Fruit fly (Drosophila melanogaster) whole organism, prepupa: ENCODE data around the gene CG31637.

ENCODE experiments used
- Blimp-1 ChIP-seq: fragments of 200-800 bp; sonication (Bioruptor generic); optimal IDR thresholded peaks from 3 replicates; lab custom pipeline; 2017; ENCODE audit warnings: missing biosample characterization, missing genetic modification characterization, mild to moderate bottlenecking, moderate library complexity, missing genetic modification reagents
- CG10631 ChIP-seq: fragments of 200-800 bp; sonication (Bioruptor generic); optimal IDR thresholded peaks from 2 replicates; lab custom pipeline; 2016; ENCODE audit warnings: missing biosample characterization, missing genetic modification characterization
- CG10669 ChIP-seq: fragments of 200-800 bp; sonication (Bioruptor generic); optimal IDR thresholded peaks from 3 replicates; lab custom pipeline; 2018; ENCODE audit warnings: missing biosample characterization, mild to moderate bottlenecking, missing genetic modification characterization, moderate library complexity
- CG11902 ChIP-seq: fragments of 200-800 bp; sonication (Bioruptor generic); optimal IDR thresholded peaks from 3 replicates; lab custom pipeline; 2016; ENCODE audit warnings: missing biosample characterization, missing genetic modification characterization
- CG15336 ChIP-seq: fragments of 200-800 bp; sonication (Bioruptor generic); IDR thresholded peaks from 2 replicates; pipeline ENCODE4 v1.3.6; 2022; ENCODE audit warnings: missing biosample characterization, missing genetic modification characterization
- CG1621 ChIP-seq: fragments of 200-800 bp; sonication (Bioruptor generic); optimal IDR thresholded peaks from 3 replicates; lab custom pipeline; 2018; ENCODE audit warnings: missing biosample characterization, mild to moderate bottlenecking, missing genetic modification characterization
- CG16779 ChIP-seq: fragments of 200-800 bp; sonication (Bioruptor generic); optimal IDR thresholded peaks from 3 replicates; lab custom pipeline; 2017; ENCODE audit warnings: missing biosample characterization, mild to moderate bottlenecking, missing genetic modification characterization
- CG3032 ChIP-seq: fragments of 200-800 bp; optimal IDR thresholded peaks from 2 replicates; lab custom pipeline; 2019; ENCODE audit warnings: missing biosample characterization, mild to moderate bottlenecking, missing genetic modification characterization, moderate library complexity
- CG31627 ChIP-seq: fragments of 200-800 bp; sonication (Bioruptor generic); optimal IDR thresholded peaks from 3 replicates; lab custom pipeline; 2016; ENCODE audit warnings: missing biosample characterization, missing genetic modification characterization
- CG32006 ChIP-seq: fragments of 200-800 bp; sonication (Bioruptor generic); optimal IDR thresholded peaks from 3 replicates; lab custom pipeline; 2017; ENCODE audit warnings: missing biosample characterization, mild to moderate bottlenecking, missing genetic modification characterization
- CG34406 ChIP-seq: fragments of 200-800 bp; sonication (Bioruptor generic); optimal IDR thresholded peaks from 3 replicates; lab custom pipeline; 2016; ENCODE audit warnings: missing biosample characterization, missing genetic modification characterization
- CG3919 ChIP-seq: fragments of 200-800 bp; sonication (Bioruptor generic); optimal IDR thresholded peaks from 3 replicates; lab custom pipeline; 2016; ENCODE audit warnings: missing biosample characterization, missing genetic modification characterization
- CG4318 ChIP-seq: fragments of 200-800 bp; sonication (Bioruptor generic); optimal IDR thresholded peaks from 3 replicates; lab custom pipeline; 2017; ENCODE audit warnings: missing biosample characterization, mild to moderate bottlenecking, missing genetic modification characterization
- CG6163 ChIP-seq: fragments of 200-800 bp; sonication (Bioruptor generic); IDR thresholded peaks from 3 replicates; pipeline ENCODE4 v1.3.6; 2022; ENCODE audit warnings: missing biosample characterization, missing genetic modification characterization
- CG6808 ChIP-seq: fragments of 200-800 bp; sonication (Bioruptor generic); optimal IDR thresholded peaks from 3 replicates; lab custom pipeline; 2017; ENCODE audit warnings: missing biosample characterization, missing genetic modification characterization, mild to moderate bottlenecking, moderate library complexity, missing genetic modification reagents
- CG8119 ChIP-seq: fragments of 200-800 bp; sonication (Bioruptor generic); IDR thresholded peaks from 3 replicates; pipeline ENCODE4 v1.3.6; 2022; ENCODE audit warnings: missing biosample characterization, missing genetic modification characterization
- CG8632 ChIP-seq: fragments of 200-800 bp; sonication (Bioruptor generic); optimal IDR thresholded peaks from 3 replicates; lab custom pipeline; 2016; ENCODE audit warnings: missing biosample characterization, missing genetic modification characterization
- CG9139 ChIP-seq: fragments of 200-800 bp; sonication (Bioruptor generic); optimal IDR thresholded peaks from 3 replicates; lab custom pipeline; 2017; ENCODE audit warnings: missing biosample characterization, mild to moderate bottlenecking, missing genetic modification characterization
- Eip75B ChIP-seq: fragments of 200-800 bp; sonication (Bioruptor generic); optimal IDR thresholded peaks from 3 replicates; lab custom pipeline; 2016; ENCODE audit warnings: missing biosample characterization, missing genetic modification characterization
- Eip78C ChIP-seq: fragments of 200-800 bp; sonication (Bioruptor generic); peaks from one replicate; lab custom pipeline; 2016; ENCODE audit warnings: missing biosample characterization, missing genetic modification characterization
- Eip93F ChIP-seq: fragments of 200-800 bp; sonication (Bioruptor generic); optimal IDR thresholded peaks from 2 replicates; lab custom pipeline; 2016; ENCODE audit warnings: missing biosample characterization, mild to moderate bottlenecking, missing genetic modification characterization
- Gug ChIP-seq: fragments of 200-800 bp; sonication (Bioruptor generic); IDR thresholded peaks from 2 replicates; pipeline ENCODE4 v1.3.6; 2022; ENCODE audit warnings: missing biosample characterization, missing genetic modification characterization
- Hr38 ChIP-seq: sonication (Bioruptor generic); optimal IDR thresholded peaks from 2 replicates; lab custom pipeline; 2016; ENCODE audit warnings: missing biosample characterization, missing genetic modification characterization
- Hr39 ChIP-seq: fragments of 200-800 bp; sonication (Bioruptor generic); optimal IDR thresholded peaks from 2 replicates; lab custom pipeline; 2016; ENCODE audit warnings: missing biosample characterization, missing genetic modification characterization
- Hr4 ChIP-seq: fragments of 200-800 bp; sonication (Bioruptor generic); optimal IDR thresholded peaks from 3 replicates; lab custom pipeline; 2016; ENCODE audit warnings: missing biosample characterization, missing genetic modification characterization
- Met ChIP-seq: fragments of 200-800 bp; sonication (Bioruptor generic); optimal IDR thresholded peaks from 3 replicates; lab custom pipeline; 2016; ENCODE audit warnings: missing biosample characterization, missing genetic modification characterization
- OdsH ChIP-seq: fragments of 200-800 bp; sonication (Bioruptor generic); optimal IDR thresholded peaks from 3 replicates; lab custom pipeline; 2016; ENCODE audit warnings: missing biosample characterization, missing genetic modification characterization
- Smox ChIP-seq: fragments of 200-800 bp; sonication (Bioruptor generic); optimal IDR thresholded peaks from 3 replicates; lab custom pipeline; 2016; ENCODE audit warnings: missing biosample characterization, missing genetic modification characterization
- Sox102F ChIP-seq: fragments of 200-800 bp; sonication (Bioruptor generic); optimal IDR thresholded peaks from 2 replicates; lab custom pipeline; 2016; ENCODE audit warnings: missing biosample characterization, mild to moderate bottlenecking, missing genetic modification characterization
- Sox14 ChIP-seq: fragments of 200-800 bp; sonication (Bioruptor generic); optimal IDR thresholded peaks from 3 replicates; lab custom pipeline; 2016; ENCODE audit warnings: missing biosample characterization, missing genetic modification characterization
- Sox15 ChIP-seq: fragments of 200-800 bp; sonication (Bioruptor generic); optimal IDR thresholded peaks from 3 replicates; lab custom pipeline; 2016; ENCODE audit warnings: missing biosample characterization, missing genetic modification characterization
- achi ChIP-seq: fragments of 200-800 bp; sonication (Bioruptor generic); optimal IDR thresholded peaks from 3 replicates; lab custom pipeline; 2016; ENCODE audit warnings: missing biosample characterization, missing genetic modification characterization
- cyc ChIP-seq: fragments of 200-800 bp; sonication (Bioruptor generic); optimal IDR thresholded peaks from 3 replicates; lab custom pipeline; 2016; ENCODE audit warnings: missing biosample characterization, missing genetic modification characterization
- dac ChIP-seq: fragments of 200-800 bp; sonication (Bioruptor generic); optimal IDR thresholded peaks from 2 replicates; lab custom pipeline; 2017; ENCODE audit warnings: missing biosample characterization, mild to moderate bottlenecking, missing genetic modification characterization
- eg ChIP-seq: fragments of 200-800 bp; sonication (Bioruptor generic); IDR thresholded peaks from 3 replicates; pipeline ENCODE4 v1.3.6; 2022; ENCODE audit warnings: missing biosample characterization, missing genetic modification characterization
- esn ChIP-seq: fragments of 200-800 bp; sonication (Bioruptor generic); optimal IDR thresholded peaks from 2 replicates; lab custom pipeline; 2016; ENCODE audit warnings: missing biosample characterization, mild to moderate bottlenecking, missing genetic modification characterization, moderate library complexity
- fd59A ChIP-seq: fragments of 200-800 bp; sonication (Bioruptor generic); optimal IDR thresholded peaks from 2 replicates; lab custom pipeline; 2017; ENCODE audit warnings: missing biosample characterization, mild to moderate bottlenecking, missing genetic modification characterization, missing genetic modification reagents
- fd85E ChIP-seq: fragments of 200-800 bp; sonication (Bioruptor generic); optimal IDR thresholded peaks from 3 replicates; lab custom pipeline; 2016; ENCODE audit warnings: missing biosample characterization, missing genetic modification characterization
- fkh ChIP-seq: fragments of 200-800 bp; sonication (Bioruptor generic); optimal IDR thresholded peaks from 3 replicates; lab custom pipeline; 2017; ENCODE audit warnings: missing biosample characterization, mild to moderate bottlenecking, missing genetic modification characterization, moderate library complexity
- lz ChIP-seq: fragments of 200-800 bp; sonication (Bioruptor generic); optimal IDR thresholded peaks from 3 replicates; lab custom pipeline; 2016; ENCODE audit warnings: missing biosample characterization, missing genetic modification characterization
- net ChIP-seq: fragments of 200-800 bp; sonication (Bioruptor generic); optimal IDR thresholded peaks from 3 replicates; lab custom pipeline; 2016; ENCODE audit warnings: missing biosample characterization, missing genetic modification characterization
- pdm3 ChIP-seq: fragments of 200-800 bp; sonication (Bioruptor generic); optimal IDR thresholded peaks from 3 replicates; lab custom pipeline; 2016; ENCODE audit warnings: missing biosample characterization, missing genetic modification characterization
- salr ChIP-seq, 2 experiments: fragments of 200-800 bp; sonication (Bioruptor generic); optimal IDR thresholded peaks; 3 replicates each; lab custom pipeline; 2016 to 2018; ENCODE audit warnings: missing biosample characterization in 2 of 2, missing genetic modification characterization in 2 of 2, mild to moderate bottlenecking in 1 of 2
- svp ChIP-seq: fragments of 200-800 bp; sonication (Bioruptor generic); peaks from one replicate; lab custom pipeline; 2016; ENCODE audit warnings: missing biosample characterization, missing genetic modification characterization
- topi ChIP-seq: fragments of 200-800 bp; sonication (Bioruptor generic); optimal IDR thresholded peaks from 3 replicates; lab custom pipeline; 2016; ENCODE audit warnings: missing biosample characterization, missing genetic modification characterization
- vri ChIP-seq: fragments of 200-800 bp; sonication (Bioruptor generic); optimal IDR thresholded peaks from 3 replicates; lab custom pipeline; 2016; ENCODE audit warnings: missing biosample characterization, mild to moderate bottlenecking, missing genetic modification characterization

CG31637 gene

dm6 chr2L:6551452-6551851, 53.0 kb downstream of the CG31637 start (continued):
- peak; percentile 32 for TF ChIP-seq CG31627 (GFP tag; lab: Kevin White, UChicago)
- no peak for TF ChIP-seq Eip93F (GFP tag; lab: Kevin White, UChicago)
- no peak for TF ChIP-seq Eip75B (GFP tag; lab: Kevin White, UChicago)
- peak; percentile 27 for TF ChIP-seq Blimp-1 (GFP tag; lab: Kevin White, UChicago)
- no peak for TF ChIP-seq dac
- TF ChIP-seq CG16779: no peak

DNA sequence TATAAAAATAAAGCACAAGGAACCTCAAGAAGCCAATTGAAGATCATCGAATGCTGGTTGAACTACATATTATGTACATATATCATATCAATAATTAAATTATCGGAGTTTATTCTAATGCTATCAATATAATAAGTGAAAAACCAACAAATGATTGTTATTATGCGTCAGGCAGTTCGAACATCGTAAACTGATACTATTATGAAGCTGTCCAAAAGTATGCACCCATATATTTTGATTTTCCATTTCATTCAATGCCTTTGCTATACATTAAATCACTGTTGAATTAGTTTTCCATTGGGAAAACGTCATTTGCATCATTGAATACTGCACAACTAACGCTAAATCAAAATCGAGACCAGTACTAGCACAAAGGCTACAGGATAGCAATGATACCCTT, 53.9 kb downstream of the CG31637 start:
- TF ChIP-seq CG34406 (GFP tag; lab: Kevin White, UChicago) (no peak), CG3032 (tag; lab: Kevin White, UChicago) (no peak), svp (GFP tag; lab: Kevin White, UChicago) (peak; percentile 68), Hr39 (no peak), CG6163 (GFP tag; lab: Robert Waterston, UW) (no peak), CG10631 (GFP tag; lab: Kevin White, UChicago) (no peak), CG32006 (GFP tag; lab: Kevin White, UChicago) (no peak), Eip78C (peak; percentile 24), vri (no peak), pdm3 (GFP tag; lab: Kevin White, UChicago) (no peak)
- TF ChIP-seq, all 60 proteins: peak for 2

DNA sequence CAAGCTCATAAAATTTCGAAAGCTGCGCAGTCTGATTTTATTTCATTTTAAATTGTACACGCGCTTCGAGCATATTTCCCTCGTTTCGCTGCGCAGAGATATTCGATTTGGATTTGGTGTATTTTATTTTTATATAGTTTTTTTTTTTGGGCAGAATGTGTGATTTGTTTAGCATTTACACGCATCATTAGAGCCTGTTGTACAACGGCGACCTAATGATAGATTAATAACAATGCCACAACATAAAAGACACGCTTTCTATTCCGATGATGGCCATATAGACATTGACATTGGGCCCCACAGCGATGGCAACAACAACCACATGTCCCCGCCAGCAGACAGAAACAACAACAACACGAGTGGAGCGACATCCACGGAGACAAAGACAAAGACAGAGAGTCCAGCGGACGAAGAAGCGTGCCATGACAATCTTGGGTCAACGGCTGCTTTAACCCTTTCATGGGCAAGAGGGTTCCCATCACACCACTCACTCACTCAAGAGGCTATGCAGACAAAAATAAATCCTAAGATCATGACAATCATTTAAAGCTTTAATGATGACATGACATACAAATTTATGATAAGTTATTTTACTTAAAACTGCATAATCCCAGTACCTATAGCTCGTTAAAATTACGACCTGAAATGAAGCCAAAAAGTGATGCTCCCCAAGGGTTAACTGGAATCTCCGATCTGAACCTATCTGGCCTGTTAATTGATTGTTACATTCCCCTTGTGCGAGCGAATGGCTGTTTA, 54.8 kb downstream of the CG31637 start:
- TF ChIP-seq CG15336 (GFP tag; lab: Robert Waterston, UW) (no peak; the same call in 1 of the 2 replicates), Sox14 (GFP tag; lab: Kevin White, UChicago) (peak; percentile 46), CG10669 (GFP tag; lab: Kevin White, UChicago) (peak; percentile 4), Hr38 (GFP tag; lab: Kevin White, UChicago) (no peak), Eip78C (peak; percentile 48), Eip75B (GFP tag; lab: Kevin White, UChicago) (peak; percentile 10), net (no peak), Met (GFP tag; lab: Kevin White, UChicago) (peak; percentile 26), Sox102F (GFP tag; lab: Kevin White, UChicago) (no peak), CG32006 (GFP tag; lab: Kevin White, UChicago) (no peak), Gug (GFP tag; lab: Robert Waterston, UW) (no peak), CG8119 (no peak), topi (GFP tag; lab: Kevin White, UChicago) (no peak), CG3919 (GFP tag; lab: Kevin White, UChicago) (no peak), CG16779 (no peak), CG1621 (tag; lab: Kevin White, UChicago) (no peak), CG9139 (GFP tag; lab: Kevin White, UChicago) (no peak), cyc (GFP tag; lab: Kevin White, UChicago) (no peak), achi (GFP tag; lab: Kevin White, UChicago) (no peak), Blimp-1 (GFP tag; lab: Kevin White, UChicago) (no peak), CG34406 (GFP tag; lab: Kevin White, UChicago) (no peak), fd59A (no peak), Eip93F (GFP tag; lab: Kevin White, UChicago) (no peak), CG6808 (GFP tag; lab: Kevin White, UChicago) (peak; percentile 23), fd85E (GFP tag; lab: Kevin White, UChicago) (no peak), esn (GFP tag; lab: Kevin White, UChicago) (peak; percentile 17), Hr4 (GFP tag; lab: Kevin White, UChicago) (no peak), dac (no peak), Hr39 (no peak), fkh (GFP tag; lab: Kevin White, UChicago) (no peak), vri (no peak), CG11902 (no peak), CG3032 (tag; lab: Kevin White, UChicago) (no peak), lz (GFP tag; lab: Kevin White, UChicago) (no peak), pdm3 (GFP tag; lab: Kevin White, UChicago) (peak; percentile 20), Smox (GFP tag; lab: Kevin White, UChicago) (no peak), salr (GFP tag; optimal IDR thresholded peaks at IDR 0.05; lab: Kevin White, UChicago) (no peak), CG4318 (GFP tag; lab: Kevin White, UChicago) (no peak), CG8632 (GFP tag; lab: Kevin White, UChicago) (no peak), CG10631 (GFP tag; lab: Kevin White, UChicago) (no peak), eg (GFP tag; lab: Robert Waterston, UW) (no peak), Sox15 (GFP tag; lab: Kevin White, UChicago) (no peak), OdsH (GFP tag; lab: Kevin White, UChicago) (no peak)
